Worm (Caenorhabditis elegans): ENCODE results near the gene sri-37.
A peak's percentile ranks its signal among the peaks of the same experiment; 100 is the strongest.
"Not testable (repeated sequence)": the region's sequence is repeated elsewhere in the genome, so short reads cannot be mapped to it uniquely, and the experiment has no call there.

sri-37 gene

DNA sequence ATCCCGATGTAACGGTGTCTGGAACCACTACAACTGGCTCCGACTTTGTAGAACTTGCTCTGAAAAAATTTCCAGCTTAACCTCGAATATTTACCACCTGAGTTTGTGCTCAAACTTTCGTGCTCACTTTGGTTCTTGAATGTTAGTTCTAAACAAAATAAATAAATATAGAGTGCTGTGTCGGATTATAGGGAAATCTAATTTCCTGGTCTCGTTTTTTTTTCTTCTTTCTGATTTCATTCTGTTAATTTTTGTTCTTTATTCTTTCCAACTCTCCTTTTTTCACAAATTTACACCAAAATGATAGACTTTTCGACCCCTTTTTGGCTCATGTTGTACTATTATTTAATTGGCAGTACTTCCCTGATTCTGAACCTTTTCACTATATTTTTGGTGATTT is at the start of gene sri-37:
Gene sri-37, plus strand, starts transcription at position 301 of the 400 bp plus-strand sequence.
- TF ChIP-seq unc-39 (tag; optimal IDR thresholded peaks at IDR 0.05), result no peak
- no peak for TF ChIP-seq alr-1 (tag; optimal IDR thresholded peaks at IDR 0.05)
- no peak for TF ChIP-seq lsy-2 (tag; optimal IDR thresholded peaks at IDR 0.05)
- no peak for TF ChIP-seq ztf-1 (GFP tag; conservative IDR thresholded peaks at IDR 0.05)
- no peak for TF ChIP-seq ceh-82 (tag; optimal IDR thresholded peaks at IDR 0.05)
- no peak for TF ChIP-seq ZK546.5 (tag; optimal IDR thresholded peaks at IDR 0.05)
- TF ChIP-seq nhr-25 (tag; optimal IDR thresholded peaks at IDR 0.05), result no peak
- TF ChIP-seq mab-5 (tag; optimal IDR thresholded peaks at IDR 0.05), result no peak
- TF ChIP-seq egl-27 (tag; optimal IDR thresholded peaks at IDR 0.05), result no peak
- TF ChIP-seq lin-11 (tag; optimal IDR thresholded peaks at IDR 0.05), result no peak
- TF ChIP-seq unc-62 (GFP tag; optimal IDR thresholded peaks at IDR 0.05), result no peak
- no peak for TF ChIP-seq sem-4 (tag; optimal IDR thresholded peaks at IDR 0.05)

DNA sequence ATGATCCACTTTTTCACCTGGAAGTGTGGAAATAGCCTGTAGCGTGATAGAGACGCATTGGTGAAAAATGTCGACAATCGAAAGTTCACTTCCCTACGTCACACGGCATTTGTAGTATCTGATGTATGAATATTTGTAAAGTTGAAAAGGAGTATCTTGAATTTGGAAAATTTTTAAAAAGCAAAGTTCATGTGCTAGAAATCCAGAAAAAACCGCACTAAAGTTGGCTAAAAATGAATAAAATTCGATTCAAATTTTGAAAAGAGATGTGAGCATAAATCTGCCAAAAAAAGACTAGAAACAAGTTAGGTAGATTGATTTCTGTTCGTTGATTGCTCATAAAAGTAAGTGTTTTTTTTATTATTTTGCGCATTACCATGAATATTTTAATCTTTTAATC is 46.3 kb upstream of the sri-37 start, which contains the start of gene sri-74:
Gene sri-74, minus strand, starts transcription at position 101 of the 400 bp plus-strand sequence.
- TF ChIP-seq ama-1 (optimal IDR thresholded peaks at IDR 0.05), result no peak
- no peak for TF ChIP-seq skn-1 (tag; optimal IDR thresholded peaks at IDR 0.05)
- no peak for TF ChIP-seq nhr-11 (tag; optimal IDR thresholded peaks at IDR 0.05)

DNA sequence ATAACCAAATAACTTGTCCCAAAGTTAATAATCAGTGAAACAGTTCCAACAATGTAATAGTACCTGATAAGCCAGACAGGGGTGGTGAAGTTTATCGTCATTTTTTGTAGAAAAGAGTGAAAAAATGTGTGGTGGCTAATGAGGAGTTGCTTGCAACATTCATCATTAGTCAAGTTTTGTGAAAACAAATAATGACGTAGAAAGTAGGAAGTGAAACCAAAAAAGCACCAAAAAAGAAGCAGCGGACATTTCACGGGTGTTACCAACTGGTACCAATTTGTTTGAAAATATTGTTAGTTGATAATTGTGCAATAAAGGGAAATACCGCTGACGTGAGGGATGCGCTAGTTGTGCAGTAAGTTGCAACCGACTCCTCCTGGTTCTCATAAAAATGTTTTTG is 43.9 kb upstream of the sri-37 start, which contains the start of gene sri-36:
Gene sri-36, minus strand, starts transcription at position 101 of the 400 bp plus-strand sequence.
- TF ChIP-seq elt-1 (tag; optimal IDR thresholded peaks at IDR 0.05), result no peak
- no peak for TF ChIP-seq alr-1 (tag; optimal IDR thresholded peaks at IDR 0.05)
- TF ChIP-seq unc-39 (tag; optimal IDR thresholded peaks at IDR 0.05), result no peak
- TF ChIP-seq nhr-11 (tag; optimal IDR thresholded peaks at IDR 0.05), result no peak
- TF ChIP-seq F13H6.1 (tag; optimal IDR thresholded peaks at IDR 0.05), result no peak
- TF ChIP-seq Y55F3AM.14 (GFP tag; optimal IDR thresholded peaks at IDR 0.05), result no peak
- no peak for TF ChIP-seq mbf-1 (tag; optimal IDR thresholded peaks at IDR 0.05)
- TF ChIP-seq elt-3 (tag; optimal IDR thresholded peaks at IDR 0.05), result no peak
- TF ChIP-seq mab-5 (tag; optimal IDR thresholded peaks at IDR 0.05), result no peak
- TF ChIP-seq aly-2 (tag; optimal IDR thresholded peaks at IDR 0.05), result no peak
- TF ChIP-seq sma-3 (GFP tag; optimal IDR thresholded peaks at IDR 0.05), result no peak
- no peak for TF ChIP-seq R02D3.7 (tag; optimal IDR thresholded peaks at IDR 0.05)
- TF ChIP-seq fos-1 (tag; optimal IDR thresholded peaks at IDR 0.05), result no peak
- no peak for TF ChIP-seq dmd-4 (tag; optimal IDR thresholded peaks at IDR 0.05)
- no peak for TF ChIP-seq nhr-237 (tag; optimal IDR thresholded peaks at IDR 0.05)
- no peak for TF ChIP-seq nhr-12 (tag; optimal IDR thresholded peaks at IDR 0.05)
- no peak for TF ChIP-seq unc-55 (GFP tag; optimal IDR thresholded peaks at IDR 0.05)
- no peak for TF ChIP-seq nhr-23 (tag; optimal IDR thresholded peaks at IDR 0.05)
- no peak for TF ChIP-seq gmeb-1 (tag; optimal IDR thresholded peaks at IDR 0.05)
- no peak for TF ChIP-seq sma-9 (GFP tag; optimal IDR thresholded peaks at IDR 0.05)
- TF ChIP-seq sma-9 (tag; optimal IDR thresholded peaks at IDR 0.05), result no peak

- TF ChIP-seq fos-1 (tag; optimal IDR thresholded peaks at IDR 0.05), result peak; percentile 89
- peak; percentile 3 for TF ChIP-seq gmeb-1 (tag; optimal IDR thresholded peaks at IDR 0.05)
- TF ChIP-seq sma-3 (GFP tag; optimal IDR thresholded peaks at IDR 0.05), result no peak
- peak; percentile 47 for TF ChIP-seq crh-2 (tag; optimal IDR thresholded peaks at IDR 0.05)
- no peak for TF ChIP-seq elt-3 (tag; optimal IDR thresholded peaks at IDR 0.05)
- peak; percentile 42 for TF ChIP-seq sma-9 (GFP tag; optimal IDR thresholded peaks at IDR 0.05)
- TF ChIP-seq sma-9 (tag; optimal IDR thresholded peaks at IDR 0.05), result no peak
Measured at ce11 chrII:2586861-2587554, 42.4 kb upstream of the sri-37 start, which contains the start of the genes F33H12.7 and sri-39. Gene F33H12.7, minus strand, starts transcription at chrII:2586911. Gene sri-39, plus strand, starts transcription at chrII:2587504.

DNA sequence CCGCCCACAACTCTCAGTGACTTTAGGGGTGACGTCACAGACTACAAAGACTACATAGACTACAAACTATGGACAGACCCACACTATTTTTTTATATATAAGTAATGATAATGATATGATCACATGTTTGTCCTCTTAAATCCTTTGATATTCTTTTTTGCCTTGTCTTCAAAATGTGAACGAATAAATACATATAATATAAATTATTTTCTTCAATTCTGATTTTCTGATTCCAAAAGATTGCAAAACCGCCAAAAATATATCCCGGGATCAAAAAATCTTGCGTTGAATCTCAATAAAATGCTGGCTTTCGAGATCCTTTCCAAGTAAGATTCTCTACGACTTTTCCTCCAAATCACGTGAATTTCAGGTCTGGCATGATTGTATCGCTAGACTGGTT is 29.2 kb upstream of the sri-37 start, which contains the start of gene F33H12.1:
Gene F33H12.1, plus strand, starts transcription at position 301 of the 400 bp plus-strand sequence.
- not testable (repeated sequence) for TF ChIP-seq skn-1, fos-1, unc-39 (tag; optimal IDR thresholded peaks at IDR 0.05)

Measured in whole organism, L2 larva.